Fruit fly (Drosophila melanogaster) whole organism, embryonic: Measurements from ENCODE around the gene CG6443.

Experiments used
- Atf6 ChIP-seq: fragments of 200-800 bp; sonication (Bioruptor generic); IDR thresholded peaks from 2 replicates; pipeline ENCODE4 v1.3.6; 2022; ENCODE audit warnings: missing biosample characterization, missing genetic modification characterization
- Awh ChIP-seq: fragments of 200-800 bp; sonication (Bioruptor generic); IDR thresholded peaks from 2 replicates; pipeline ENCODE4, ENCODE4 v1.3.6; 2022; ENCODE audit warnings: missing biosample characterization, missing genetic modification characterization
- CG11504 ChIP-seq: fragments of 200-800 bp; sonication (Bioruptor generic); optimal IDR thresholded peaks from 3 replicates; lab custom pipeline; 2019; ENCODE audit warnings: missing biosample characterization, mild to moderate bottlenecking, missing genetic modification characterization, moderate library complexity
- CG11695 ChIP-seq: fragments of 200-800 bp; sonication (Bioruptor generic); IDR thresholded peaks from 3 replicates; pipeline ENCODE4 v1.3.6; 2022; ENCODE audit warnings: missing biosample characterization, missing genetic modification characterization
- CG12769 ChIP-seq: fragments of 200-800 bp; sonication (Bioruptor generic); optimal IDR thresholded peaks from 2 replicates; lab custom pipeline; 2019; ENCODE audit warnings: missing biosample characterization, mild to moderate bottlenecking, missing genetic modification characterization, moderate library complexity
- CG13894 ChIP-seq: fragments of 200-800 bp; sonication (Bioruptor generic); optimal IDR thresholded peaks from 3 replicates; lab custom pipeline; 2018; ENCODE audit warnings: missing biosample characterization, mild to moderate bottlenecking, missing genetic modification characterization, moderate library complexity
- CG15514 ChIP-seq: fragments of 200-800 bp; sonication (Bioruptor generic); optimal IDR thresholded peaks from 3 replicates; lab custom pipeline; 2017; ENCODE audit warnings: missing biosample characterization, missing genetic modification characterization, mild to moderate bottlenecking, moderate library complexity, missing genetic modification reagents
- CG2120 ChIP-seq: fragments of 200-800 bp; sonication (Bioruptor generic); optimal IDR thresholded peaks from 3 replicates; lab custom pipeline; 2016; ENCODE audit warnings: missing biosample characterization, missing genetic modification characterization
- CG2678 ChIP-seq: fragments of 200-800 bp; sonication (Bioruptor generic); optimal IDR thresholded peaks from 3 replicates; lab custom pipeline; 2019; ENCODE audit warnings: missing biosample characterization, mild to moderate bottlenecking, missing genetic modification characterization, moderate library complexity
- CG32772 ChIP-seq: fragments of 200-800 bp; sonication (Bioruptor generic); IDR thresholded peaks from 2 replicates; pipeline ENCODE4 v1.3.6; 2022; ENCODE audit warnings: missing biosample characterization, missing genetic modification characterization
- CG34376 ChIP-seq: fragments of 200-800 bp; sonication (Bioruptor generic); optimal IDR thresholded peaks from 2 replicates; lab custom pipeline; 2018; ENCODE audit warnings: missing biosample characterization, mild to moderate bottlenecking, missing genetic modification characterization
- CG34422 ChIP-seq: fragments of 200-800 bp; sonication (Bioruptor generic); IDR thresholded peaks from 3 replicates; pipeline ENCODE4 v1.3.6; 2022; ENCODE audit warnings: missing biosample characterization, missing genetic modification characterization
- CG4707 ChIP-seq: fragments of 200-800 bp; sonication (Bioruptor generic); optimal IDR thresholded peaks from 2 replicates; lab custom pipeline; 2018; ENCODE audit warnings: missing biosample characterization, mild to moderate bottlenecking, missing genetic modification characterization, moderate library complexity
- CG7745 ChIP-seq: fragments of 200-800 bp; sonication (Bioruptor generic); optimal IDR thresholded peaks from 2 replicates; lab custom pipeline; 2018; ENCODE audit warnings: missing biosample characterization, mild to moderate bottlenecking, missing genetic modification characterization, moderate library complexity
- CG7987 ChIP-seq: fragments of 200-800 bp; sonication (Bioruptor generic); optimal IDR thresholded peaks from 2 replicates; lab custom pipeline; 2018; ENCODE audit warnings: missing biosample characterization, mild to moderate bottlenecking, missing genetic modification characterization, moderate library complexity
- CG8281 ChIP-seq: fragments of 200-800 bp; sonication (Bioruptor generic); optimal IDR thresholded peaks from 2 replicates; lab custom pipeline; 2018; ENCODE audit warnings: missing biosample characterization, mild to moderate bottlenecking, missing genetic modification characterization, moderate library complexity
- CG8290 ChIP-seq, 3 experiments: fragments of 200-800 bp; sonication (Bioruptor generic); optimal IDR thresholded peaks; 2 replicates each; lab custom pipeline; 2016 to 2019; ENCODE audit warnings: missing biosample characterization in 3 of 3, missing genetic modification characterization in 3 of 3, mild to moderate bottlenecking in 2 of 3, moderate library complexity in 1 of 3
- CG9727 ChIP-seq: fragments of 200-800 bp; sonication (Bioruptor generic); optimal IDR thresholded peaks from 3 replicates; lab custom pipeline; 2017; ENCODE audit warnings: missing biosample characterization, mild to moderate bottlenecking, missing genetic modification characterization
- Deaf1 ChIP-seq: fragments of 200-800 bp; optimal IDR thresholded peaks from 3 replicates; lab custom pipeline; 2019; ENCODE audit warnings: missing biosample characterization, mild to moderate bottlenecking, missing genetic modification characterization, moderate library complexity
- Dll ChIP-seq: fragments of 200-800 bp; sonication (Bioruptor generic); IDR thresholded peaks from 4 replicates; pipeline ENCODE4 v1.3.6; 2022; ENCODE audit warnings: missing biosample characterization, missing genetic modification characterization; ENCODE audit not compliant: partially characterized antibody
- Hand ChIP-seq: fragments of 200-800 bp; sonication (Bioruptor generic); optimal IDR thresholded peaks from 2 replicates; lab custom pipeline; 2017; ENCODE audit warnings: mild to moderate bottlenecking, missing biosample characterization, missing genetic modification reagents, missing genetic modification characterization
- Hr51 ChIP-seq, 2 experiments: fragments of 200-800 bp; sonication (Bioruptor generic); optimal IDR thresholded peaks; 2 replicates in 1 of 2; 3 replicates in 1 of 2; lab custom pipeline; 2016 to 2018; ENCODE audit warnings: missing biosample characterization in 2 of 2, missing genetic modification characterization in 2 of 2, mild to moderate bottlenecking in 1 of 2, moderate library complexity in 1 of 2
- Med ChIP-seq: fragments of 200-800 bp; sonication (Bioruptor generic); peaks from one replicate; lab custom pipeline; 2016; ENCODE audit warnings: missing biosample characterization, missing genetic modification characterization, mild to moderate bottlenecking, inconsistent platforms, moderate library complexity
- Oli ChIP-seq: fragments of 200-800 bp; sonication (Bioruptor generic); optimal IDR thresholded peaks from 2 replicates; lab custom pipeline; 2018; ENCODE audit warnings: missing biosample characterization, mild to moderate bottlenecking, missing genetic modification characterization, moderate library complexity
- Side ChIP-seq: fragments of 200-800 bp; sonication (Bioruptor generic); optimal IDR thresholded peaks from 2 replicates; lab custom pipeline; 2016; ENCODE audit warnings: missing biosample characterization, missing genetic modification characterization
- Sox102F ChIP-seq: fragments of 200-800 bp; sonication (Bioruptor generic); optimal IDR thresholded peaks from 2 replicates; lab custom pipeline; 2018; ENCODE audit warnings: missing biosample characterization, mild to moderate bottlenecking, missing genetic modification characterization, moderate library complexity
- ara ChIP-seq: fragments of 200-800 bp; sonication (Bioruptor generic); IDR thresholded peaks from 2 replicates; pipeline ENCODE4 v1.3.6; 2022; ENCODE audit warnings: missing biosample characterization, missing genetic modification characterization
- bcd ChIP-seq: fragments of 200-800 bp; sonication (Bioruptor generic); optimal IDR thresholded peaks from 2 replicates; lab custom pipeline; 2017; ENCODE audit warnings: missing biosample characterization, mild to moderate bottlenecking, missing genetic modification characterization
- caup ChIP-seq: fragments of 200-800 bp; sonication (Bioruptor generic); optimal IDR thresholded peaks from 3 replicates; lab custom pipeline; 2017; ENCODE audit warnings: missing biosample characterization, mild to moderate bottlenecking, missing genetic modification characterization, moderate library complexity; ENCODE audit not compliant: severe bottlenecking
- cwo ChIP-seq: fragments of 200-800 bp; sonication (Bioruptor generic); optimal IDR thresholded peaks from 3 replicates; lab custom pipeline; 2017; ENCODE audit warnings: missing biosample characterization, missing genetic modification characterization, mild to moderate bottlenecking, moderate library complexity, missing genetic modification reagents
- dmrt11E ChIP-seq: fragments of 200-800 bp; sonication (Bioruptor generic); optimal IDR thresholded peaks from 3 replicates; lab custom pipeline; 2018; ENCODE audit warnings: missing biosample characterization, mild to moderate bottlenecking, missing genetic modification characterization, moderate library complexity
- gcm ChIP-seq: fragments of 200-800 bp; sonication (Bioruptor generic); optimal IDR thresholded peaks from 2 replicates; lab custom pipeline; 2019; ENCODE audit warnings: missing biosample characterization, mild to moderate bottlenecking, missing genetic modification characterization, moderate library complexity
- her ChIP-seq: fragments of 200-800 bp; sonication (Bioruptor generic); optimal IDR thresholded peaks from 2 replicates; lab custom pipeline; 2016; ENCODE audit warnings: missing biosample characterization, missing genetic modification characterization
- nerfin-1 ChIP-seq: fragments of 200-800 bp; sonication (Bioruptor generic); optimal IDR thresholded peaks from 3 replicates; lab custom pipeline; 2019; ENCODE audit warnings: missing biosample characterization, mild to moderate bottlenecking, missing genetic modification characterization, moderate library complexity
- org-1 ChIP-seq: fragments of 200-800 bp; sonication (Bioruptor generic); optimal IDR thresholded peaks from 2 replicates; lab custom pipeline; 2017; ENCODE audit warnings: missing biosample characterization, missing genetic modification characterization
- otp ChIP-seq: fragments of 200-800 bp; sonication (Bioruptor generic); IDR thresholded peaks from 3 replicates; pipeline ENCODE4, ENCODE4 v1.3.6; 2022; ENCODE audit warnings: missing biosample characterization, missing genetic modification characterization
- pan ChIP-seq, 4 experiments: fragments of >200 bp in 3 of 4; fragments of 200-800 bp in 1 of 4; sonication (Bioruptor generic) in 1 of 4; optimal IDR thresholded peaks in 3 of 4; IDR thresholded peaks in 1 of 4; 2 replicates each; pipeline versions ENCODE4 v1.3.6 to Lab custom; 2017 to 2022; ENCODE audit warnings: missing biosample characterization in 2 of 4, missing genetic modification characterization in 2 of 4, mixed read lengths in 1 of 4
- pb ChIP-seq: fragments of 200-800 bp; sonication (Bioruptor generic); optimal IDR thresholded peaks from 3 replicates; lab custom pipeline; 2016; ENCODE audit warnings: missing biosample characterization, missing genetic modification characterization
- psq ChIP-seq: fragments of 200-800 bp; sonication (Bioruptor generic); optimal IDR thresholded peaks from 2 replicates; lab custom pipeline; 2017; ENCODE audit warnings: missing biosample characterization, missing genetic modification characterization
- sc ChIP-seq, 3 experiments: fragments of >200 bp in 2 of 3; fragments of 200-800 bp in 1 of 3; sonication (Bioruptor generic) in 1 of 3; optimal IDR thresholded peaks; 2 replicates in 2 of 3; 3 replicates in 1 of 3; lab custom pipeline; 2017; ENCODE audit warnings: mild to moderate bottlenecking in 1 of 3, missing biosample characterization in 1 of 3, missing genetic modification characterization in 1 of 3, missing genetic modification reagents in 1 of 3
- slbo ChIP-seq: fragments of 200-800 bp; sonication (Bioruptor generic); IDR thresholded peaks from 2 replicates; pipeline ENCODE4 v1.3.6; 2022; ENCODE audit warnings: missing biosample characterization, missing genetic modification characterization
- so ChIP-seq: fragments of 200-800 bp; sonication (Bioruptor generic); IDR thresholded peaks from 3 replicates; pipeline ENCODE4 v1.3.6; 2022; ENCODE audit warnings: missing biosample characterization, missing genetic modification characterization
- sr ChIP-seq: fragments of 200-800 bp; sonication (Bioruptor generic); IDR thresholded peaks from 3 replicates; pipeline ENCODE4 v1.3.6; 2022; ENCODE audit warnings: missing biosample characterization, missing genetic modification characterization
- tio ChIP-seq: fragments of 200-800 bp; sonication (Bioruptor generic); optimal IDR thresholded peaks from 2 replicates; lab custom pipeline; 2017; ENCODE audit warnings: missing biosample characterization, missing genetic modification characterization, inconsistent platforms
- tna ChIP-seq: fragments of 200-800 bp; sonication (Bioruptor generic); IDR thresholded peaks from 2 replicates; pipeline ENCODE4 v1.3.6; 2022; ENCODE audit warnings: missing biosample characterization, missing genetic modification characterization; ENCODE audit not compliant: partially characterized antibody
- wdn ChIP-seq: fragments of 200-800 bp; sonication (Bioruptor generic); IDR thresholded peaks from 2 replicates; pipeline ENCODE4 v1.3.6; 2022; ENCODE audit warnings: missing biosample characterization, missing genetic modification characterization

The CG6443 gene

dm6 chr2L:10754599-10754998, 25.8 kb downstream of the CG6443 start (continued):
- TF ChIP-seq Awh (GFP tag; lab: Robert Waterston, UW), result no peak
- peak; percentile 28 for TF ChIP-seq dmrt11E (tag; lab: Kevin White, UChicago)
- TF ChIP-seq CG11504, result peak; percentile 16
- TF ChIP-seq CG8290 (GFP tag; optimal IDR thresholded peaks at IDR 0.05; lab: Kevin White, UChicago), result no peak
- TF ChIP-seq CG8290 (tag; optimal IDR thresholded peaks at IDR 0.05; lab: Kevin White, UChicago), result peak in 1 of 2 experiments; percentile 22
- TF ChIP-seq Med (GFP tag; lab: Kevin White, UChicago), result peak; percentile 84
- 0 out of 3 replicates have a peak, but pooled peaks have one; percentile 11 for TF ChIP-seq so
- TF ChIP-seq otp (GFP tag; lab: Robert Waterston, UW), result 0 out of 3 replicates have a peak, but pooled peaks have one; percentile 8

- TF ChIP-seq CG32772 (GFP tag; lab: Robert Waterston, UW), result no peak
- TF ChIP-seq CG7745 (tag; lab: Kevin White, UChicago), result no peak
- TF ChIP-seq tna (GFP tag; lab: Robert Waterston, UW), result peak; percentile 49; the same call in 1 of the 2 replicates
- TF ChIP-seq CG7987 (GFP tag; lab: Kevin White, UChicago), result peak; percentile 67
- peak; percentile 81 for TF ChIP-seq CG13894 (tag; lab: Kevin White, UChicago)
- TF ChIP-seq Dll, result no peak
- no peak for TF ChIP-seq pan (optimal IDR thresholded peaks at IDR 0.05; lab: Kevin White, UChicago)
- peak in 1 of 2 experiments; percentile 48 for TF ChIP-seq pan (GFP tag; optimal IDR thresholded peaks at IDR 0.05 in 1 of 2, IDR thresholded peaks at IDR 0.05 in 1 of 2)
- peak; percentile 77 for TF ChIP-seq CG12769 (tag; lab: Kevin White, UChicago)
- no peak for TF ChIP-seq sc (optimal IDR thresholded peaks at IDR 0.05; lab: Kevin White, UChicago)
- TF ChIP-seq sc (GFP tag; optimal IDR thresholded peaks at IDR 0.05; lab: Kevin White, UChicago), result no peak
- TF ChIP-seq Sox102F (GFP tag; lab: Kevin White, UChicago), result no peak
- peak; percentile 23; the same call in 1 of the 2 replicates for TF ChIP-seq slbo (GFP tag; lab: Robert Waterston, UW)
- TF ChIP-seq org-1, result peak; percentile 4
- peak; percentile 37 for TF ChIP-seq CG2678 (tag; lab: Kevin White, UChicago)
- TF ChIP-seq Oli (tag; lab: Kevin White, UChicago), result no peak
- peak; percentile 63 for TF ChIP-seq Atf6
- no peak for TF ChIP-seq CG9727 (GFP tag; lab: Kevin White, UChicago)
- TF ChIP-seq CG4707 (GFP tag; lab: Kevin White, UChicago), result peak; percentile 13
- TF ChIP-seq Side (GFP tag; lab: Kevin White, UChicago), result peak; percentile 36
- TF ChIP-seq pb (GFP tag; lab: Kevin White, UChicago), result no peak
- peak; percentile 19 for TF ChIP-seq Hand (GFP tag; lab: Kevin White, UChicago)
- peak; percentile 45; the same call in 1 of the 2 replicates for TF ChIP-seq ara (GFP tag; lab: Robert Waterston, UW)
- peak; percentile 14; the same call in 1 of the 3 replicates for TF ChIP-seq sr
- TF ChIP-seq CG15514 (GFP tag; lab: Kevin White, UChicago), result peak; percentile 43
- peak; percentile 17 for TF ChIP-seq nerfin-1 (tag; lab: Kevin White, UChicago)
- TF ChIP-seq cwo (GFP tag; lab: Kevin White, UChicago), result no peak
- TF ChIP-seq CG34422 (GFP tag; lab: Robert Waterston, UW), result peak; percentile 75; the same call in 1 of the 3 replicates
- TF ChIP-seq gcm, result peak; percentile 15
- peak; percentile 60 for TF ChIP-seq caup
- peak in 1 of 2 experiments; percentile 18 for TF ChIP-seq Hr51 (GFP tag; optimal IDR thresholded peaks at IDR 0.05; lab: Kevin White, UChicago)
- peak; percentile 64 for TF ChIP-seq her
- TF ChIP-seq Deaf1 (tag; lab: Kevin White, UChicago), result peak; percentile 75
- no peak for TF ChIP-seq tio (GFP tag; lab: Kevin White, UChicago)
- peak; percentile 57 for TF ChIP-seq CG34376 (GFP tag; lab: Kevin White, UChicago)
- TF ChIP-seq wdn (GFP tag; lab: Robert Waterston, UW), result 0 out of 2 replicates have a peak, but pooled peaks have one; percentile 29
- TF ChIP-seq CG2120, result peak; percentile 4
- TF ChIP-seq psq (GFP tag; lab: Kevin White, UChicago), result no peak
- no peak for TF ChIP-seq CG8281 (tag; lab: Kevin White, UChicago)
- peak; percentile 18 for TF ChIP-seq bcd (GFP tag; lab: Kevin White, UChicago)
- TF ChIP-seq CG11695 (GFP tag; lab: Robert Waterston, UW), result peak; percentile 36; the same call in 1 of the 3 replicates
These were observed 27.3 kb downstream of the CG6443 start, which contains the start of gene CG17124 for dm6 chr2L:10756049-10756448. CG17124 (minus strand) TSS chr2L:10756325.
